Fruit fly (Drosophila melanogaster): ENCODE results near the gene CG9147.

The CG9147 gene

DNA sequence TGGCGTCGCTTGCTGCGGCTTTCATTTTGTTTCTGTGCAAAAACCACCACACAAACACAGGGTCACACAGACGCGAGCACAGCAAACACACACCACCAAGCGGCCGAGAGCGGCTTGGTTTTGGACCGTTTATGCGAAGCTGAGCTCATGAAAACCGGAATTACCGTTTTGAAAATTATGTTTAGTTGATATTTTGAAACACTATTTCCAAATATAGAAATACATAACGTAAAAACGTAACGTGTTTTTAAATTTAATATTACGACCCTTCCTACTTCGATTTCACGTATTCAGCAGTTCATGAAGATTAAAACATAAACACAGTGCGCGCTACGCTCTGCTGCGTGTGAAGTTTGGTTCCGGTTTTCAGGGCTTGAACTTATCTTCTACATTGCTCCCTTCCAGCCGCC lies 14.6 kb upstream of the CG9147 start (continued):
- TF ChIP-seq trem (tag; optimal IDR thresholded peaks at IDR 0.05) (peak; percentile 93), CG2116 (GFP tag; optimal IDR thresholded peaks at IDR 0.05) (peak; percentile 55), D (optimal IDR thresholded peaks at IDR 0.05) (no peak), D (GFP tag; optimal IDR thresholded peaks at IDR 0.05) (peak; percentile 93), Rfx (GFP tag; IDR thresholded peaks at IDR 0.05) (peak; percentile 97), NfI (GFP tag; optimal IDR thresholded peaks at IDR 0.05) (peak; percentile 95), wor (GFP tag; IDR thresholded peaks at IDR 0.05) (peak; percentile 91), Gsc (GFP tag; IDR thresholded peaks at IDR 0.05) (no peak; the same call in 1 of the 2 replicates), Eip74EF (GFP tag; optimal IDR thresholded peaks at IDR 0.05) (peak in 1 of 2 experiments; percentile 97), z (GFP tag; IDR thresholded peaks at IDR 0.05) (peak; percentile 64; the same call in 2 of the 3 replicates), CG14860 (GFP tag; IDR thresholded peaks at IDR 0.05; ENCODE audit: partially characterized antibody) (no peak), Kr (GFP tag; optimal IDR thresholded peaks at IDR 0.05) (peak; percentile 27), CG9609 (GFP tag; optimal IDR thresholded peaks at IDR 0.05) (peak; percentile 88), CG18764 (GFP tag; optimal IDR thresholded peaks at IDR 0.05) (peak; percentile 85), sc (optimal IDR thresholded peaks at IDR 0.05) (no peak), sc (GFP tag; optimal IDR thresholded peaks at IDR 0.05) (peak; percentile 78), CG10654 (GFP tag; optimal IDR thresholded peaks at IDR 0.05) (peak; percentile 90), Abd-B (GFP tag; optimal IDR thresholded peaks at IDR 0.05) (peak; percentile 73), YL-1 (GFP tag; optimal IDR thresholded peaks at IDR 0.05) (peak; percentile 83), CG12299 (tag; optimal IDR thresholded peaks at IDR 0.05) (peak; percentile 97), so (GFP tag; IDR thresholded peaks at IDR 0.05) (peak; percentile 95), Dip2 (GFP tag; IDR thresholded peaks at IDR 0.05) (peak; percentile 28; the same call in 1 of the 2 replicates), CG10462 (GFP tag; optimal IDR thresholded peaks at IDR 0.05) (peak; percentile 80), CG15696 (tag; optimal IDR thresholded peaks at IDR 0.05) (peak; percentile 89), CG8388 (GFP tag; optimal IDR thresholded peaks at IDR 0.05) (peak; percentile 97), Dfd (GFP tag; optimal IDR thresholded peaks at IDR 0.05) (no peak), abd-A (tag; optimal IDR thresholded peaks at IDR 0.05) (no peak), CG3281 (GFP tag; optimal IDR thresholded peaks at IDR 0.05) (peak; percentile 97), H2.0 (GFP tag; IDR thresholded peaks at IDR 0.05) (peak; percentile 90), lmd (GFP tag; IDR thresholded peaks at IDR 0.05) (peak; percentile 92), Optix (GFP tag; IDR thresholded peaks at IDR 0.05) (peak; percentile 91), CG2712 (tag; optimal IDR thresholded peaks at IDR 0.05) (peak; percentile 98), Camta (GFP tag; optimal IDR thresholded peaks at IDR 0.05) (peak; percentile 95), Myb (GFP tag; optimal IDR thresholded peaks at IDR 0.05) (peak; percentile 78), CG14667 (GFP tag; IDR thresholded peaks at IDR 0.05) (peak; percentile 35; the same call in 1 of the 2 replicates), CG18599 (GFP tag; optimal IDR thresholded peaks at IDR 0.05) (peak; percentile 99), Sox102F (GFP tag; optimal IDR thresholded peaks at IDR 0.05) (peak; percentile 95), CG7839 (tag; optimal IDR thresholded peaks at IDR 0.05) (peak; percentile 96), ato (GFP tag; IDR thresholded peaks at IDR 0.05; ENCODE audit: partially characterized antibody) (no peak), BEAF-32 (GFP tag; optimal IDR thresholded peaks at IDR 0.05) (no peak), jing (GFP tag; optimal IDR thresholded peaks at IDR 0.05) (peak; percentile 85), hth (optimal IDR thresholded peaks at IDR 0.05) (no peak), CG13424 (tag; optimal IDR thresholded peaks at IDR 0.05) (peak; percentile 98), Sin3A (optimal IDR thresholded peaks at IDR 0.05) (no peak), CG13296 (GFP tag; optimal IDR thresholded peaks at IDR 0.05) (peak; percentile 99), CG18262 (tag; optimal IDR thresholded peaks at IDR 0.05) (peak; percentile 97), CG18476 (GFP tag; optimal IDR thresholded peaks at IDR 0.05) (peak; percentile 95), Bgb (GFP tag; IDR thresholded peaks at IDR 0.05; ENCODE audit: partially characterized antibody) (no peak), CG7271 (tag; optimal IDR thresholded peaks at IDR 0.05) (peak; percentile 88), CG18011 (GFP tag; optimal IDR thresholded peaks at IDR 0.05) (peak; percentile 86), ac (GFP tag; optimal IDR thresholded peaks at IDR 0.05) (peak; percentile 79)

Measured in whole organism, embryonic.